Worm (Caenorhabditis elegans) whole organism, young adult: ENCODE data around the gene R09E10.6.

ENCODE experiments used
- K11D2.4 ChIP-seq: fragments of 200-800 bp; sonication (Bioruptor generic); IDR thresholded peaks from 2 replicates; pipeline ENCODE4 v1.3.6; 2022; ENCODE audit warnings: missing genetic modification reagents, missing genetic modification characterization, missing compliant biosample characterization
- T07F8.4 ChIP-seq: sonication (generic microtip); optimal IDR thresholded peaks from 2 replicates; lab custom pipeline; 2016; ENCODE audit warnings: mild to moderate bottlenecking, missing genetic modification characterization, moderate library complexity, missing compliant biosample characterization
- hsf-1 ChIP-seq: fragments of 200-800 bp; sonication (Bioruptor generic); IDR thresholded peaks from 2 replicates; pipeline ENCODE4 v1.3.6; 2022; ENCODE audit warnings: missing genetic modification reagents, missing genetic modification characterization, missing compliant biosample characterization
- lsl-1 ChIP-seq: fragments of 200-800 bp; sonication (Bioruptor generic); optimal IDR thresholded peaks from 2 replicates; lab custom pipeline; 2018; ENCODE audit warnings: mild to moderate bottlenecking, missing genetic modification characterization, moderate library complexity, missing compliant biosample characterization
- madf-6 ChIP-seq: fragments of 200-800 bp; sonication (Bioruptor generic); IDR thresholded peaks from 2 replicates; pipeline ENCODE4 v1.3.6; 2022; ENCODE audit warnings: missing genetic modification reagents, missing genetic modification characterization, missing compliant biosample characterization
- repo-1 ChIP-seq: sonication (generic microtip); optimal IDR thresholded peaks from 2 replicates; lab custom pipeline; 2017; ENCODE audit warnings: mild to moderate bottlenecking, missing genetic modification characterization, missing compliant biosample characterization
- snpc-4 ChIP-seq, 5 experiments: fragments of 150-350 bp in 1 of 5; sonication (generic microtip) in 4 of 5; optimal IDR thresholded peaks; 2 replicates each; lab custom pipeline; 2014 to 2018; ENCODE audit warnings: missing genetic modification characterization in 5 of 5, missing biosample characterization in 3 of 5, antibody characterized with exemption in 2 of 5, mild to moderate bottlenecking in 2 of 5, missing compliant biosample characterization in 2 of 5, missing genotype in 2 of 5, moderate library complexity in 2 of 5, missing genetic modification reagents in 1 of 5
- unc-130 ChIP-seq: sonication (generic microtip); optimal IDR thresholded peaks from 2 replicates; lab custom pipeline; 2016; ENCODE audit warnings: missing genetic modification reagents, missing genetic modification characterization, missing compliant biosample characterization

- TF ChIP-seq K11D2.4 (GFP tag; lab: Robert Waterston, UW) (no peak), lsl-1 (GFP tag; lab: Kevin White, UChicago) (no peak), T07F8.4 (tag; lab: Kevin White, UChicago) (no peak), repo-1 (no peak), unc-130 (GFP tag; lab: Kevin White, UChicago) (no peak), snpc-4 (GFP tag; optimal IDR thresholded peaks at IDR 0.05; lab: Kevin White, UChicago) (no peak), snpc-4 (tag; optimal IDR thresholded peaks at IDR 0.05; lab: Kevin White, UChicago) (no peak), hsf-1 (GFP tag; lab: Robert Waterston, UW) (no peak), madf-6 (GFP tag; lab: Robert Waterston, UW) (no peak)
Observed at ce11 chrIV:10261061-10261460, 32.9 kb downstream of the R09E10.6 start.
